Worm (Caenorhabditis elegans) whole organism, midembryonic: Measurements from ENCODE around the gene F44E2.3.
A peak's percentile ranks its signal among the peaks of the same experiment; 100 is the strongest.

ENCODE experiments used
- T22C8.4 ChIP-seq: fragments of 200-800 bp; sonication (Bioruptor generic); IDR thresholded peaks from 2 replicates; pipeline ENCODE4 v1.3.6; 2022; ENCODE audit warnings: missing genetic modification characterization, missing compliant biosample characterization
- cog-1 ChIP-seq: sonication (generic microtip); optimal IDR thresholded peaks from 2 replicates; lab custom pipeline; 2016; ENCODE audit warnings: missing genetic modification characterization, missing compliant biosample characterization
- flt-1 ChIP-seq: fragments of 200-800 bp; sonication (Bioruptor generic); IDR thresholded peaks from 2 replicates; pipeline ENCODE4 v1.3.6; 2022; ENCODE audit warnings: missing genetic modification characterization, missing compliant biosample characterization
- klf-2 ChIP-seq: fragments of 200-800 bp; sonication (Bioruptor generic); conservative IDR thresholded peaks from 2 replicates; pipeline ENCODE4 v1.3.6; 2022; ENCODE audit warnings: missing genetic modification reagents, missing genetic modification characterization, missing compliant biosample characterization
- med-1 ChIP-seq: sonication (generic microtip); optimal IDR thresholded peaks from 2 replicates; lab custom pipeline; 2017; ENCODE audit warnings: missing genetic modification characterization, mild to moderate bottlenecking, missing compliant biosample characterization, antibody characterized with exemption, missing genetic modification reagents; ENCODE audit not compliant: insufficient read depth
- ref-1 ChIP-seq: fragments of 200-800 bp; sonication (Bioruptor generic); conservative IDR thresholded peaks from 2 replicates; pipeline ENCODE4 v1.3.6; 2022; ENCODE audit warnings: missing genetic modification reagents, missing genetic modification characterization, missing compliant biosample characterization
- tab-1 ChIP-seq: fragments of 200-800 bp; sonication (Bioruptor generic); IDR thresholded peaks from 2 replicates; pipeline ENCODE4 v1.3.6; 2022; ENCODE audit warnings: missing genetic modification characterization, missing compliant biosample characterization
- ztf-23 ChIP-seq: fragments of 200-800 bp; sonication (Bioruptor generic); IDR thresholded peaks from 2 replicates; pipeline ENCODE4 v1.3.6; 2022; ENCODE audit warnings: missing genetic modification reagents, missing genetic modification characterization, missing compliant biosample characterization
- ztf-29 ChIP-seq: fragments of 200-800 bp; sonication (Bioruptor generic); IDR thresholded peaks from 2 replicates; pipeline ENCODE4 v1.3.6; 2022; ENCODE audit warnings: missing genetic modification reagents, missing genetic modification characterization, missing compliant biosample characterization

Gene F44E2.3

ce11 chrIII:8838075-8838474 lies 9.0 kb upstream of the F44E2.3 start, which contains the start of gene F44E2.4:
Gene F44E2.4 (minus strand): TSS chrIII:8838424.
- TF ChIP-seq ztf-23 (GFP tag; lab: Robert Waterston, UW) = no peak
- TF ChIP-seq klf-2 (GFP tag; lab: Robert Waterston, UW) = no peak
- TF ChIP-seq ztf-29 (GFP tag; lab: Robert Waterston, UW) = no peak
- no peak for TF ChIP-seq ref-1 (GFP tag; lab: Robert Waterston, UW)
- TF ChIP-seq flt-1 (GFP tag; lab: Robert Waterston, UW) = no peak
- no peak for TF ChIP-seq tab-1
- TF ChIP-seq med-1 (GFP tag; lab: Kevin White, UChicago) = no peak
- TF ChIP-seq cog-1 (tag; lab: Kevin White, UChicago) = no peak
- TF ChIP-seq T22C8.4 (GFP tag; lab: Robert Waterston, UW) = no peak

ce11 chrIII:8831059-8831750 lies 2.1 kb upstream of the F44E2.3 start, which contains the start of gene F44E2.10:
Gene F44E2.10 (minus strand): TSS chrIII:8831109.
- no peak for TF ChIP-seq tab-1
- no peak for TF ChIP-seq klf-2 (GFP tag; lab: Robert Waterston, UW)
- no peak for TF ChIP-seq flt-1 (GFP tag; lab: Robert Waterston, UW)
- TF ChIP-seq med-1 (GFP tag; lab: Kevin White, UChicago) = no peak
- no peak for TF ChIP-seq cog-1 (tag; lab: Kevin White, UChicago)
- TF ChIP-seq T22C8.4 (GFP tag; lab: Robert Waterston, UW) = no peak
- TF ChIP-seq ref-1 (GFP tag; lab: Robert Waterston, UW) = no peak
- no peak for TF ChIP-seq ztf-29 (GFP tag; lab: Robert Waterston, UW)
- TF ChIP-seq ztf-23 (GFP tag; lab: Robert Waterston, UW) = no peak

- no peak for TF ChIP-seq ref-1 (GFP tag; lab: Robert Waterston, UW)
- no peak for TF ChIP-seq flt-1 (GFP tag; lab: Robert Waterston, UW)
- TF ChIP-seq tab-1 = no peak
- no peak for TF ChIP-seq med-1 (GFP tag; lab: Kevin White, UChicago)
- TF ChIP-seq cog-1 (tag; lab: Kevin White, UChicago) = no peak
- TF ChIP-seq T22C8.4 (GFP tag; lab: Robert Waterston, UW) = no peak
- no peak for TF ChIP-seq ztf-29 (GFP tag; lab: Robert Waterston, UW)
- no peak for TF ChIP-seq ztf-23 (GFP tag; lab: Robert Waterston, UW)
- TF ChIP-seq klf-2 (GFP tag; lab: Robert Waterston, UW) = no peak
Measured at ce11 chrIII:8827128-8827527, 2.0 kb downstream of the F44E2.3 start, which contains the start of gene F54F2.9. Gene F54F2.9 (minus strand): TSS chrIII:8827228.

- TF ChIP-seq ztf-23 (GFP tag; lab: Robert Waterston, UW) = no peak
Measured at ce11 chrIII:8824556-8824955, 4.5 kb downstream of the F44E2.3 start.

ce11 chrIII:8818599-8818998 lies 10.5 kb downstream of the F44E2.3 start, which contains the start of gene pat-2:
Gene pat-2 (plus strand): TSS chrIII:8818899.
- TF ChIP-seq ztf-23 (GFP tag; lab: Robert Waterston, UW) (no peak), med-1 (GFP tag; lab: Kevin White, UChicago) (no peak), ztf-29 (GFP tag; lab: Robert Waterston, UW) (no peak), ref-1 (GFP tag; lab: Robert Waterston, UW) (no peak), cog-1 (tag; lab: Kevin White, UChicago) (no peak), T22C8.4 (GFP tag; lab: Robert Waterston, UW) (no peak), flt-1 (GFP tag; lab: Robert Waterston, UW) (no peak), tab-1 (no peak), klf-2 (GFP tag; lab: Robert Waterston, UW) (no peak)

ce11 chrIII:8815699-8816098 lies 13.4 kb downstream of the F44E2.3 start:
- TF ChIP-seq cog-1 (tag; lab: Kevin White, UChicago) = no peak
- no peak for TF ChIP-seq T22C8.4 (GFP tag; lab: Robert Waterston, UW)
- no peak for TF ChIP-seq ztf-29 (GFP tag; lab: Robert Waterston, UW)
- no peak for TF ChIP-seq klf-2 (GFP tag; lab: Robert Waterston, UW)
- no peak for TF ChIP-seq ref-1 (GFP tag; lab: Robert Waterston, UW)
- no peak for TF ChIP-seq ztf-23 (GFP tag; lab: Robert Waterston, UW)
- TF ChIP-seq flt-1 (GFP tag; lab: Robert Waterston, UW) = no peak
- no peak for TF ChIP-seq tab-1

ce11 chrIII:8811111-8811510 lies 18.0 kb downstream of the F44E2.3 start:
- TF ChIP-seq cog-1 (tag; lab: Kevin White, UChicago) = no peak
- no peak for TF ChIP-seq ztf-23 (GFP tag; lab: Robert Waterston, UW)
- no peak for TF ChIP-seq ztf-29 (GFP tag; lab: Robert Waterston, UW)
- no peak for TF ChIP-seq ref-1 (GFP tag; lab: Robert Waterston, UW)

ce11 chrIII:8809245-8809971 lies 19.7 kb downstream of the F44E2.3 start, which contains the start of gene prx-19:
Gene prx-19 (minus strand): TSS chrIII:8809295.
- TF ChIP-seq cog-1 (tag; lab: Kevin White, UChicago) (peak; percentile 45), med-1 (GFP tag; lab: Kevin White, UChicago) (no peak), ref-1 (GFP tag; lab: Robert Waterston, UW) (no peak), flt-1 (GFP tag; lab: Robert Waterston, UW) (no peak)

ce11 chrIII:8807246-8807645 lies 21.9 kb downstream of the F44E2.3 start, which contains the start of gene F54F2.7:
Gene F54F2.7 (minus strand): TSS chrIII:8807346.
- TF ChIP-seq ref-1 (GFP tag; lab: Robert Waterston, UW) = no peak
- TF ChIP-seq ztf-29 (GFP tag; lab: Robert Waterston, UW) = no peak
- TF ChIP-seq tab-1 = no peak
- no peak for TF ChIP-seq ztf-23 (GFP tag; lab: Robert Waterston, UW)
- no peak for TF ChIP-seq med-1 (GFP tag; lab: Kevin White, UChicago)
- no peak for TF ChIP-seq flt-1 (GFP tag; lab: Robert Waterston, UW)
- no peak for TF ChIP-seq T22C8.4 (GFP tag; lab: Robert Waterston, UW)
- no peak for TF ChIP-seq cog-1 (tag; lab: Kevin White, UChicago)
- TF ChIP-seq klf-2 (GFP tag; lab: Robert Waterston, UW) = no peak
